Worm (Caenorhabditis elegans) whole organism, early embryonic: Measurements from ENCODE around the gene lin-29.

Experiments
- B0310.2 ChIP-seq: sonication (generic microtip); optimal IDR thresholded peaks from 2 replicates; lab custom pipeline; 2016; ENCODE audit warnings: mild to moderate bottlenecking, missing genetic modification characterization, missing compliant biosample characterization
- ama-1 ChIP-seq: fragments of 150-350 bp; optimal IDR thresholded peaks from 2 replicates; lab custom pipeline; 2014
- ceh-36 ChIP-seq: sonication (generic microtip); optimal IDR thresholded peaks from 2 replicates; lab custom pipeline; 2016; ENCODE audit warnings: missing genetic modification characterization, inconsistent platforms, missing compliant biosample characterization
- ets-7 ChIP-seq: sonication (generic microtip); optimal IDR thresholded peaks from 2 replicates; lab custom pipeline; 2016; ENCODE audit warnings: missing genotype, missing genetic modification characterization, missing compliant biosample characterization
- hmbx-1 ChIP-seq: sonication (generic microtip); optimal IDR thresholded peaks from 2 replicates; lab custom pipeline; 2016; ENCODE audit warnings: mild to moderate bottlenecking, missing genetic modification characterization, missing compliant biosample characterization
- hnd-1 ChIP-seq: sonication (generic microtip); optimal IDR thresholded peaks from 2 replicates; lab custom pipeline; 2016; ENCODE audit warnings: missing genetic modification characterization, missing compliant biosample characterization
- scrt-1 ChIP-seq: fragments of 200-800 bp; sonication (Bioruptor generic); IDR thresholded peaks from 2 replicates; pipeline ENCODE4 v1.3.6; 2022; ENCODE audit warnings: missing genetic modification characterization, missing compliant biosample characterization
- sea-1 ChIP-seq: fragments of 200-800 bp; sonication (Bioruptor generic); conservative IDR thresholded peaks from 2 replicates; pipeline ENCODE4 v1.3.6; 2022; ENCODE audit warnings: missing genetic modification characterization, missing compliant biosample characterization
- tbx-37 ChIP-seq: fragments of 200-800 bp; sonication (Bioruptor generic); conservative IDR thresholded peaks from 2 replicates; pipeline ENCODE4 v1.3.6; 2022; ENCODE audit warnings: missing genetic modification reagents, missing genetic modification characterization, missing compliant biosample characterization
- tra-4 ChIP-seq: sonication (generic microtip); optimal IDR thresholded peaks from 2 replicates; lab custom pipeline; 2017; ENCODE audit warnings: missing genetic modification characterization, missing compliant biosample characterization

DNA sequence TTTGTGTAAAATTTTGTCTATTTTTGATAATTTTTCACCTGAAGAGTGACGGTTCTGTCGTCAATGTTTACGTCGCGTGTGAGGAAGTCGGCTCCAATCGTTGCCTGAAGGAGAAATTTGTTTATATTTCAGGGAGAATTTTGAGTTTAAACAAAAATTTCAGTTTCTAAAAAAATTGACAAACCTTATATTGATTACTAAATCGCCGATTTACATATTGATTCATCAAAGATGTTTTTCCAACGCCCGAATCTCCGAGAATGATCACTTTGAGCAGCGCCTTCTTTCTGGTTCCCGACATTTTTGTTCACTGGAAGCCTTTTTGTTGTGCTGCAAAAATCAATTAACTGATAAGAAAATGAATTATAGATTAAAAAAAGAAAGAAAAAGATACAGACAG, 31.5 kb upstream of the lin-29 start, which contains the start of gene rab-7:
- TF ChIP-seq tbx-37 (GFP tag; lab: Robert Waterston, UW) (no peak), hmbx-1 (tag; lab: Kevin White, UChicago) (no peak), B0310.2 (tag; lab: Kevin White, UChicago) (no peak), ama-1 (no peak), ets-7 (tag; lab: Kevin White, UChicago) (no peak), sea-1 (GFP tag; lab: Robert Waterston, UW) (no peak), scrt-1 (no peak), tra-4 (tag; lab: Kevin White, UChicago) (no peak), ceh-36 (tag; lab: Kevin White, UChicago) (no peak), hnd-1 (tag; lab: Kevin White, UChicago) (no peak)
